Fruit fly (Drosophila melanogaster) whole organism, embryonic: ENCODE measurements around the gene CG14853.

Experiments used
- Atf3 ChIP-seq: fragments of 200-800 bp; sonication (Bioruptor generic); optimal IDR thresholded peaks from 3 replicates; lab custom pipeline; 2016; ENCODE audit warnings: missing biosample characterization, missing genetic modification characterization
- Bgb ChIP-seq: fragments of 200-800 bp; sonication (Bioruptor generic); IDR thresholded peaks from 2 replicates; pipeline ENCODE4 v1.3.6; 2022; ENCODE audit warnings: missing biosample characterization, missing genetic modification characterization; ENCODE audit not compliant: partially characterized antibody
- CG10147 ChIP-seq: fragments of 200-800 bp; sonication (Bioruptor generic); optimal IDR thresholded peaks from 2 replicates; lab custom pipeline; 2019; ENCODE audit warnings: missing biosample characterization, mild to moderate bottlenecking, missing genetic modification characterization, moderate library complexity
- CG10267 ChIP-seq: fragments of 200-800 bp; sonication (Bioruptor generic); optimal IDR thresholded peaks from 2 replicates; lab custom pipeline; 2018; ENCODE audit warnings: missing biosample characterization, mild to moderate bottlenecking, missing genetic modification characterization, moderate library complexity
- CG10274 ChIP-seq: fragments of 200-800 bp; sonication (Bioruptor generic); optimal IDR thresholded peaks from 3 replicates; lab custom pipeline; 2017; ENCODE audit warnings: missing biosample characterization, mild to moderate bottlenecking, missing genetic modification characterization
- CG11398 ChIP-seq: fragments of 200-800 bp; sonication (Bioruptor generic); optimal IDR thresholded peaks from 2 replicates; lab custom pipeline; 2016; ENCODE audit warnings: missing biosample characterization, missing genetic modification characterization
- CG13296 ChIP-seq: fragments of 200-800 bp; sonication (Bioruptor generic); optimal IDR thresholded peaks from 3 replicates; lab custom pipeline; 2018; ENCODE audit warnings: missing biosample characterization, mild to moderate bottlenecking, missing genetic modification characterization
- CG15696 ChIP-seq: fragments of 200-800 bp; sonication (Bioruptor generic); optimal IDR thresholded peaks from 2 replicates; lab custom pipeline; 2019; ENCODE audit warnings: missing biosample characterization, mild to moderate bottlenecking, missing genetic modification characterization, moderate library complexity
- CG16815 ChIP-seq: fragments of 200-800 bp; sonication (Bioruptor generic); optimal IDR thresholded peaks from 3 replicates; lab custom pipeline; 2017; ENCODE audit warnings: missing biosample characterization, mild to moderate bottlenecking, missing genetic modification characterization
- CG17385 ChIP-seq: fragments of 200-800 bp; sonication (Bioruptor generic); optimal IDR thresholded peaks from 3 replicates; lab custom pipeline; 2018; ENCODE audit warnings: missing biosample characterization, mild to moderate bottlenecking, missing genetic modification characterization
- CG32532 ChIP-seq: fragments of 200-800 bp; sonication (Bioruptor generic); IDR thresholded peaks from 2 replicates; pipeline ENCODE4 v1.3.6; 2022; ENCODE audit warnings: missing biosample characterization, missing genetic modification characterization
- CG3726 ChIP-seq: fragments of 200-800 bp; sonication (Bioruptor generic); IDR thresholded peaks from 3 replicates; pipeline ENCODE4, ENCODE4 v1.3.6; 2022; ENCODE audit warnings: missing biosample characterization, missing genetic modification characterization
- CG6254 ChIP-seq: fragments of 200-800 bp; sonication (Bioruptor generic); optimal IDR thresholded peaks from 3 replicates; lab custom pipeline; 2017; ENCODE audit warnings: mild to moderate bottlenecking, missing biosample characterization, missing genetic modification reagents, missing genetic modification characterization
- CG6765 ChIP-seq: fragments of 200-800 bp; sonication (Bioruptor generic); optimal IDR thresholded peaks from 3 replicates; lab custom pipeline; 2017; ENCODE audit warnings: missing biosample characterization, mild to moderate bottlenecking, missing genetic modification characterization
- CG6791 ChIP-seq: fragments of 200-800 bp; sonication (Bioruptor generic); IDR thresholded peaks from 3 replicates; pipeline ENCODE4 v1.3.6; 2022; ENCODE audit warnings: missing biosample characterization, missing genetic modification characterization; ENCODE audit not compliant: partially characterized antibody
- CG7745 ChIP-seq: fragments of 200-800 bp; sonication (Bioruptor generic); optimal IDR thresholded peaks from 2 replicates; lab custom pipeline; 2018; ENCODE audit warnings: missing biosample characterization, mild to moderate bottlenecking, missing genetic modification characterization, moderate library complexity
- CG7987 ChIP-seq: fragments of 200-800 bp; sonication (Bioruptor generic); optimal IDR thresholded peaks from 2 replicates; lab custom pipeline; 2018; ENCODE audit warnings: missing biosample characterization, mild to moderate bottlenecking, missing genetic modification characterization, moderate library complexity
- CG9215 ChIP-seq: fragments of 200-800 bp; sonication (Bioruptor generic); IDR thresholded peaks from 2 replicates; pipeline ENCODE4 v1.3.6; 2022; ENCODE audit warnings: missing biosample characterization, missing genetic modification characterization
- CG9609 ChIP-seq: fragments of 200-800 bp; sonication (Bioruptor generic); optimal IDR thresholded peaks from 3 replicates; lab custom pipeline; 2016; ENCODE audit warnings: missing biosample characterization, missing genetic modification characterization
- CoRest ChIP-seq: fragments of 200-800 bp; sonication (Bioruptor generic); optimal IDR thresholded peaks from 3 replicates; lab custom pipeline; 2018; ENCODE audit warnings: missing biosample characterization, mild to moderate bottlenecking, missing genetic modification characterization, moderate library complexity
- Dek ChIP-seq: fragments of 200-800 bp; sonication (Bioruptor generic); optimal IDR thresholded peaks from 3 replicates; lab custom pipeline; 2019; ENCODE audit warnings: missing biosample characterization, mild to moderate bottlenecking, missing genetic modification characterization, moderate library complexity
- Dref ChIP-seq: fragments of 200-800 bp; sonication (Bioruptor generic); IDR thresholded peaks from 2 replicates; pipeline ENCODE4 v1.3.6; 2022; ENCODE audit warnings: missing biosample characterization, missing genetic modification characterization
- Ets97D ChIP-seq: fragments of 200-800 bp; sonication (Bioruptor generic); optimal IDR thresholded peaks from 3 replicates; lab custom pipeline; 2016; ENCODE audit warnings: missing biosample characterization, missing genetic modification characterization
- HHEX ChIP-seq: fragments of 200-800 bp; sonication (Bioruptor generic); optimal IDR thresholded peaks from 3 replicates; lab custom pipeline; 2017; ENCODE audit warnings: missing biosample characterization, mild to moderate bottlenecking, missing genetic modification characterization, missing genetic modification reagents
- Hey ChIP-seq: fragments of 200-800 bp; sonication (Bioruptor generic); optimal IDR thresholded peaks from 3 replicates; lab custom pipeline; 2018; ENCODE audit warnings: missing biosample characterization, mild to moderate bottlenecking, missing genetic modification characterization
- Hr39 ChIP-seq: fragments of >200 bp; optimal IDR thresholded peaks from 2 replicates; lab custom pipeline; 2017
- PHDP ChIP-seq: fragments of 200-800 bp; sonication (Bioruptor generic); optimal IDR thresholded peaks from 3 replicates; lab custom pipeline; 2018; ENCODE audit warnings: missing biosample characterization, mild to moderate bottlenecking, missing genetic modification characterization, moderate library complexity
- Rx ChIP-seq: fragments of 200-800 bp; sonication (Bioruptor generic); IDR thresholded peaks from 2 replicates; pipeline ENCODE4 v1.3.6; 2022; ENCODE audit warnings: missing biosample characterization, missing genetic modification characterization
- Scr ChIP-seq: fragments of 200-800 bp; sonication (Bioruptor generic); IDR thresholded peaks from 2 replicates; pipeline ENCODE4 v1.3.6; 2022; ENCODE audit warnings: missing biosample characterization, missing genetic modification characterization; ENCODE audit not compliant: partially characterized antibody
- Ssrp ChIP-seq: fragments of 200-800 bp; sonication (Bioruptor generic); optimal IDR thresholded peaks from 2 replicates; lab custom pipeline; 2018; ENCODE audit warnings: missing biosample characterization, mild to moderate bottlenecking, missing genetic modification characterization, moderate library complexity
- Tbp ChIP-seq: fragments of >200 bp; optimal IDR thresholded peaks from 2 replicates; lab custom pipeline; 2018; ENCODE audit warnings: missing biosample characterization, missing genetic modification characterization
- ab ChIP-seq: fragments of 200-800 bp; sonication (Bioruptor generic); optimal IDR thresholded peaks from 2 replicates; lab custom pipeline; 2016; ENCODE audit warnings: missing biosample characterization, missing genetic modification characterization
- ap ChIP-seq: fragments of 200-800 bp; sonication (Bioruptor generic); IDR thresholded peaks from 2 replicates; pipeline ENCODE4 v1.3.6; 2022; ENCODE audit warnings: missing biosample characterization, missing genetic modification characterization
- bigmax ChIP-seq: fragments of 200-800 bp; sonication (Bioruptor generic); optimal IDR thresholded peaks from 2 replicates; lab custom pipeline; 2018; ENCODE audit warnings: missing biosample characterization, mild to moderate bottlenecking, missing genetic modification characterization
- bowl ChIP-seq: fragments of 200-800 bp; sonication (Bioruptor generic); IDR thresholded peaks from 2 replicates; pipeline ENCODE4 v1.3.6; 2022; ENCODE audit warnings: missing biosample characterization, missing genetic modification characterization
- bsh ChIP-seq, 2 experiments: fragments of 200-800 bp; sonication (Bioruptor generic); optimal IDR thresholded peaks; 2 replicates each; lab custom pipeline; 2017 to 2018; ENCODE audit warnings: mild to moderate bottlenecking in 2 of 2, missing biosample characterization in 2 of 2, missing genetic modification characterization in 2 of 2, moderate library complexity in 1 of 2
- da ChIP-seq: fragments of 200-800 bp; sonication (Bioruptor generic); optimal IDR thresholded peaks from 2 replicates; lab custom pipeline; 2016; ENCODE audit warnings: missing biosample characterization, missing genetic modification characterization
- dati ChIP-seq: fragments of 200-800 bp; sonication (Bioruptor generic); IDR thresholded peaks from 2 replicates; pipeline ENCODE4 v1.3.6; 2022; ENCODE audit warnings: missing biosample characterization, missing genetic modification characterization
- emc ChIP-seq: fragments of 200-800 bp; sonication (Bioruptor generic); optimal IDR thresholded peaks from 2 replicates; lab custom pipeline; 2016; ENCODE audit warnings: missing biosample characterization, missing genetic modification characterization
- exex ChIP-seq: fragments of 200-800 bp; sonication (Bioruptor generic); optimal IDR thresholded peaks from 4 replicates; lab custom pipeline; 2018; ENCODE audit warnings: missing biosample characterization, mild to moderate bottlenecking, missing genetic modification characterization, moderate library complexity
- fd102C ChIP-seq: fragments of 200-800 bp; sonication (Bioruptor generic); optimal IDR thresholded peaks from 2 replicates; lab custom pipeline; 2018; ENCODE audit warnings: missing biosample characterization, mild to moderate bottlenecking, missing genetic modification characterization, moderate library complexity
- gsb-n ChIP-seq: fragments of 200-800 bp; sonication (Bioruptor generic); optimal IDR thresholded peaks from 3 replicates; lab custom pipeline; 2018; ENCODE audit warnings: missing biosample characterization, mild to moderate bottlenecking, missing genetic modification characterization
- inv ChIP-seq: fragments of 200-800 bp; sonication (Bioruptor generic); IDR thresholded peaks from 2 replicates; pipeline ENCODE4 v1.3.6; 2022; ENCODE audit warnings: missing biosample characterization, missing genetic modification characterization; ENCODE audit not compliant: partially characterized antibody
- nerfin-2 ChIP-seq: fragments of 200-800 bp; sonication (Bioruptor generic); IDR thresholded peaks from 2 replicates; pipeline ENCODE4 v1.3.6; 2022; ENCODE audit warnings: missing biosample characterization, missing genetic modification characterization; ENCODE audit not compliant: partially characterized antibody
- nmo ChIP-seq: fragments of 200-800 bp; sonication (Bioruptor generic); optimal IDR thresholded peaks from 2 replicates; lab custom pipeline; 2018; ENCODE audit warnings: missing biosample characterization, mild to moderate bottlenecking, missing genetic modification characterization, moderate library complexity
- pum ChIP-seq: fragments of 200-800 bp; sonication (Bioruptor generic); optimal IDR thresholded peaks from 2 replicates; lab custom pipeline; 2016; ENCODE audit warnings: missing biosample characterization, missing genetic modification characterization
- sisA ChIP-seq: fragments of 200-800 bp; sonication (Bioruptor generic); IDR thresholded peaks from 2 replicates; pipeline ENCODE4 v1.3.6; 2022; ENCODE audit warnings: missing biosample characterization, missing genetic modification characterization
- sob ChIP-seq: fragments of 200-800 bp; sonication (Bioruptor generic); IDR thresholded peaks from 2 replicates; pipeline ENCODE4 v1.3.6; 2022; ENCODE audit warnings: missing biosample characterization, missing genetic modification characterization
- tx ChIP-seq: fragments of 200-800 bp; sonication (Bioruptor generic); optimal IDR thresholded peaks from 2 replicates; lab custom pipeline; 2016; ENCODE audit warnings: missing biosample characterization, missing genetic modification characterization

CG14853 gene

dm6 chr3R:14569411-14570107 is 39.9 kb upstream of the CG14853 start, which contains the start of gene Cys (continued):
- TF ChIP-seq CG15696 (no peak), CG9215 (GFP tag; lab: Robert Waterston, UW) (no peak), CG16815 (GFP tag; lab: Kevin White, UChicago) (no peak), exex (tag; lab: Kevin White, UChicago) (no peak), CG10147 (GFP tag; lab: Kevin White, UChicago) (no peak), Rx (GFP tag; lab: Robert Waterston, UW) (no peak), Hey (tag; lab: Kevin White, UChicago) (no peak), Ssrp (tag; lab: Kevin White, UChicago) (no peak), ab (GFP tag; lab: Kevin White, UChicago) (no peak), Bgb (peak; percentile 27; the same call in 1 of the 2 replicates), CoRest (tag; lab: Kevin White, UChicago) (peak; percentile 37), da (peak; percentile 42), CG17385 (peak; percentile 23), Tbp (GFP tag; lab: Kevin White, UChicago) (no peak), Scr (GFP tag; lab: Robert Waterston, UW) (peak; percentile 9; the same call in 1 of the 2 replicates), fd102C (no peak), Hr39 (lab: Kevin White, UChicago) (no peak), pum (GFP tag; lab: Kevin White, UChicago) (no peak), inv (no peak), CG10267 (tag; lab: Kevin White, UChicago) (no peak), CG9609 (GFP tag; lab: Kevin White, UChicago) (no peak), PHDP (tag; lab: Kevin White, UChicago) (peak; percentile 56), CG6254 (GFP tag; lab: Kevin White, UChicago) (no peak), CG6765 (peak; percentile 30), CG3726 (GFP tag; lab: Robert Waterston, UW) (no peak), HHEX (GFP tag; lab: Kevin White, UChicago) (no peak), tx (no peak), sisA (GFP tag; lab: Robert Waterston, UW) (no peak), ap (GFP tag; lab: Robert Waterston, UW) (0 out of 2 replicates have a peak, but pooled peaks have one; percentile 39), emc (GFP tag; lab: Kevin White, UChicago) (no peak), CG7987 (no peak), sob (GFP tag; lab: Robert Waterston, UW) (peak; percentile 39; the same call in 1 of the 2 replicates), bsh (GFP tag; optimal IDR thresholded peaks at IDR 0.05; lab: Kevin White, UChicago) (peak in 1 of 2 experiments; percentile 52), nerfin-2 (GFP tag; lab: Robert Waterston, UW) (no peak), dati (GFP tag; lab: Robert Waterston, UW) (no peak), CG6791 (GFP tag; lab: Robert Waterston, UW) (peak; percentile 46; the same call in 1 of the 3 replicates), bowl (no peak), Dek (no peak), Ets97D (GFP tag; lab: Kevin White, UChicago) (no peak), gsb-n (tag; lab: Kevin White, UChicago) (no peak), CG11398 (GFP tag; lab: Kevin White, UChicago) (no peak), CG10274 (no peak), CG7745 (tag; lab: Kevin White, UChicago) (no peak), nmo (peak; percentile 19), CG13296 (GFP tag; lab: Kevin White, UChicago) (no peak), Dref (GFP tag; lab: Robert Waterston, UW) (no peak), bigmax (GFP tag; lab: Kevin White, UChicago) (peak; percentile 50), Atf3 (GFP tag; lab: Kevin White, UChicago) (no peak), CG32532 (GFP tag; lab: Robert Waterston, UW) (peak; percentile 47; the same call in 1 of the 2 replicates)
